Worm (Caenorhabditis elegans) whole organism, L4/young adult: ENCODE results near the gene B0554.1.

Experiments used
- W03F9.2 ChIP-seq: fragments of 150-350 bp; optimal IDR thresholded peaks from 2 replicates; lab custom pipeline; 2014; ENCODE audit warnings: missing biosample characterization, missing genetic modification characterization
- dao-5 ChIP-seq: sonication (generic microtip); optimal IDR thresholded peaks from 2 replicates; lab custom pipeline; 2016; ENCODE audit warnings: missing genotype, missing genetic modification characterization, moderate library complexity, missing compliant biosample characterization
- him-1 ChIP-seq: sonication (generic microtip); optimal IDR thresholded peaks from 2 replicates; lab custom pipeline; 2016; ENCODE audit warnings: missing genotype, missing genetic modification reagents, missing genetic modification characterization, missing compliant biosample characterization

DNA sequence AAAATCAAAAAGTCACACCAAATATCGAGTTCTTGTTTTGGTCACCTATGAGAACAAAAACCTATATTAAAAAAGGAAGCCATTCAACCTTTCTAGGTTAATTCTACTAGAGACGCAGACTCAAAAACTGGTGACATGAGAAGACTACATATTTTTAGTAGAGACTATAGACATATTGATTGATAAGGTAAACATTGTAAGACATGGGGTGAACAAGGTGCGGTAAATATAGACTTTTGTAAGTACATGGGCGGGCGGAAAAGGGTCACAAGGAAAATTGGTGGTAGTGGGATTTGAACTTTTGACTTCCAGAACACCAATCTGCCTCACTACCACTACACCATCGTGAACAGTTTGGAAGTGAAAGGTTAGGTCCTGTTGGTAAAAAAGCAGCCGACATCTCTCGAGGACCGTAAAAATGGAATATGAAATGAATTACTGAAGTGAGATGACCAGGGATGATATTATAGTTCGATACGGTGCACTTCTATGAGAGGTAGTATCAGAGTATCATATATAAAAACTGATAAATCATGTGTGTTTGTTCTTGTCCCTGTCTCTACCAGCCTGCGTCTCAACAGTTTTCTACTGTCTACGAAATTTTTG lies 46.2 kb downstream of the B0554.1 start, which contains the start of gene nhr-212:
- TF ChIP-seq W03F9.2 (no peak), him-1 (tag; lab: Kevin White, UChicago) (no peak), dao-5 (tag; lab: Kevin White, UChicago) (no peak)
